Worm (Caenorhabditis elegans): ENCODE measurements around the gene hum-5.

DNA sequence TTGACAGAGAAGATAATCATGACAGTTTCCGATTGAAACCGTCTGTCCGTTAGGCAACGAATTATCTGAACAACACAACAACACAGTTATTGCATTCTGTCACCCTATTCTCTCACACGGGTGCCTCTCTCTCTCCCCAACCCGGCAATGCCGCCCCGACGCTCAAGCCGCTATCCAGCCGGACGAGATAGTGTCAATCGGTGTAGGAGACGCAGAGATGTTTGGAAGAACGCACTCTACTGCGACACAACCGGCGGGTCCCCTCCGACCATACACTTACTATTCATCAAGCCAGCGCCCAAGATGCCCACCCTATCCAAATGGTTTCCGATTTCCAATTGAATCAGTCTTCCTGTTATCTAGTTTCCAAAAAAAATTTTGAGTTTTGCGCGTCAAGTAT, 26.5 kb downstream of the hum-5 start:
- TF ChIP-seq ama-1 (optimal IDR thresholded peaks at IDR 0.05) (no peak), lin-11 (tag; optimal IDR thresholded peaks at IDR 0.05) (no peak), ceh-6 (GFP tag; optimal IDR thresholded peaks at IDR 0.05) (peak; percentile 18), nfya-1 (tag; optimal IDR thresholded peaks at IDR 0.05) (peak; percentile 50), pros-1 (tag; optimal IDR thresholded peaks at IDR 0.05) (no peak), pha-4 (tag; optimal IDR thresholded peaks at IDR 0.05) (no peak), nhr-11 (tag; optimal IDR thresholded peaks at IDR 0.05) (no peak), ceh-2 (tag; optimal IDR thresholded peaks at IDR 0.05) (no peak), ceh-31 (tag; optimal IDR thresholded peaks at IDR 0.05) (peak; percentile 25), ceh-9 (tag; optimal IDR thresholded peaks at IDR 0.05) (no peak), K02D7.2 (tag; optimal IDR thresholded peaks at IDR 0.05) (no peak)

Data from whole organism, late embryonic.